Fruit fly (Drosophila melanogaster): ENCODE results near the gene t-cup.

t-cup gene

dm6 chr2L:12464065-12464464 lies 33.1 kb downstream of the t-cup start (continued):
- no peak for TF ChIP-seq wek (GFP tag; optimal IDR thresholded peaks at IDR 0.05)
- TF ChIP-seq Med (GFP tag), result peak; percentile 90
- peak; percentile 18 for TF ChIP-seq grn (GFP tag; optimal IDR thresholded peaks at IDR 0.05)
- TF ChIP-seq CG9797 (GFP tag; optimal IDR thresholded peaks at IDR 0.05), result no peak
- TF ChIP-seq CG3163 (GFP tag; optimal IDR thresholded peaks at IDR 0.05), result no peak
- no peak for TF ChIP-seq Kr (GFP tag; optimal IDR thresholded peaks at IDR 0.05)
- no peak for TF ChIP-seq bcd (GFP tag; optimal IDR thresholded peaks at IDR 0.05)
- no peak for TF ChIP-seq CG1647 (GFP tag; optimal IDR thresholded peaks at IDR 0.05)
- TF ChIP-seq gsb-n (tag; optimal IDR thresholded peaks at IDR 0.05), result no peak
- no peak for TF ChIP-seq croc (GFP tag; conservative IDR thresholded peaks at IDR 0.05)
- TF ChIP-seq pb (GFP tag; optimal IDR thresholded peaks at IDR 0.05), result no peak
- TF ChIP-seq emc (GFP tag; optimal IDR thresholded peaks at IDR 0.05), result no peak
- no peak for TF ChIP-seq Mad (GFP tag; optimal IDR thresholded peaks at IDR 0.05)
- TF ChIP-seq CG14050 (GFP tag; IDR thresholded peaks at IDR 0.05), result no peak
- TF ChIP-seq CG10267 (tag; optimal IDR thresholded peaks at IDR 0.05), result no peak
- TF ChIP-seq CG11560 (tag; IDR thresholded peaks at IDR 0.05), result no peak
- peak; percentile 32 for TF ChIP-seq Hey (tag; optimal IDR thresholded peaks at IDR 0.05)
- TF ChIP-seq dmrt99B (tag; optimal IDR thresholded peaks at IDR 0.05), result no peak
- no peak for TF ChIP-seq kay (GFP tag; optimal IDR thresholded peaks at IDR 0.05)
- no peak for TF ChIP-seq knrl (GFP tag; IDR thresholded peaks at IDR 0.05; ENCODE audit: partially characterized antibody)
- TF ChIP-seq CG4617 (GFP tag; optimal IDR thresholded peaks at IDR 0.05; ENCODE audit: borderline replicate concordance), result no peak
- TF ChIP-seq CG16863 (GFP tag; optimal IDR thresholded peaks at IDR 0.05), result no peak
- peak; percentile 2 for TF ChIP-seq Nf-YC (tag; optimal IDR thresholded peaks at IDR 0.05)
- TF ChIP-seq Rfx (GFP tag; IDR thresholded peaks at IDR 0.05), result peak; percentile 41; the same call in 1 of the 2 replicates
- TF ChIP-seq sug (tag; optimal IDR thresholded peaks at IDR 0.05), result peak; percentile 63
- TF ChIP-seq CG2120 (GFP tag; optimal IDR thresholded peaks at IDR 0.05), result no peak
- no peak for TF ChIP-seq sens-2 (GFP tag; IDR thresholded peaks at IDR 0.05)
- TF ChIP-seq CG11398 (GFP tag; optimal IDR thresholded peaks at IDR 0.05), result no peak
- no peak for TF ChIP-seq lov (optimal IDR thresholded peaks at IDR 0.05)
- TF ChIP-seq lov (GFP tag; IDR thresholded peaks at IDR 0.05), result 0 out of 3 replicates have a peak, but pooled peaks have one; percentile 13
- TF ChIP-seq CG8290 (GFP tag; optimal IDR thresholded peaks at IDR 0.05), result no peak
- peak in 1 of 2 experiments; percentile 26 for TF ChIP-seq CG8290 (tag; optimal IDR thresholded peaks at IDR 0.05)
- no peak for TF ChIP-seq tll (GFP tag; optimal IDR thresholded peaks at IDR 0.05)
- TF ChIP-seq jumu (GFP tag; optimal IDR thresholded peaks at IDR 0.05), result no peak
- peak; percentile 5 for TF ChIP-seq CG3281 (GFP tag; optimal IDR thresholded peaks at IDR 0.05)
- no peak for TF ChIP-seq CG31365 (tag; optimal IDR thresholded peaks at IDR 0.05)
- peak; percentile 33 for TF ChIP-seq CG2678 (tag; optimal IDR thresholded peaks at IDR 0.05)
- TF ChIP-seq Optix (GFP tag; IDR thresholded peaks at IDR 0.05), result no peak
- no peak for TF ChIP-seq Awh (GFP tag; IDR thresholded peaks at IDR 0.05)
- TF ChIP-seq CG3847 (GFP tag; IDR thresholded peaks at IDR 0.05), result no peak
- no peak for TF ChIP-seq gce (GFP tag; IDR thresholded peaks at IDR 0.05)
- TF ChIP-seq TFAM (GFP tag; optimal IDR thresholded peaks at IDR 0.05), result no peak
- TF ChIP-seq CG1603 (tag; optimal IDR thresholded peaks at IDR 0.05), result no peak
- TF ChIP-seq crol (GFP tag; IDR thresholded peaks at IDR 0.05), result peak; percentile 87
- no peak for TF ChIP-seq Abd-B (GFP tag; optimal IDR thresholded peaks at IDR 0.05)
- TF ChIP-seq Fer1 (GFP tag; optimal IDR thresholded peaks at IDR 0.05), result no peak
- TF ChIP-seq CG1529 (GFP tag; optimal IDR thresholded peaks at IDR 0.05), result no peak
- TF ChIP-seq HLH3B (GFP tag; IDR thresholded peaks at IDR 0.05), result no peak
- no peak for TF ChIP-seq CG14014 (GFP tag; IDR thresholded peaks at IDR 0.05)
- TF ChIP-seq Hr78 (GFP tag; optimal IDR thresholded peaks at IDR 0.05), result peak in 1 of 2 experiments; percentile 4
- TF ChIP-seq CG1832 (GFP tag; optimal IDR thresholded peaks at IDR 0.05), result no peak
- no peak for TF ChIP-seq CG4707 (GFP tag; optimal IDR thresholded peaks at IDR 0.05)
